Fruit fly (Drosophila melanogaster) whole organism, embryonic: ENCODE data around the gene flfl.

Experiments used
- CG14014 ChIP-seq: fragments of 200-800 bp; sonication (Bioruptor generic); IDR thresholded peaks from 2 replicates; pipeline ENCODE4 v1.3.6; 2022; ENCODE audit warnings: missing biosample characterization, missing genetic modification characterization
- al ChIP-seq: fragments of 200-800 bp; sonication (Bioruptor generic); IDR thresholded peaks from 2 replicates; pipeline ENCODE4 v1.3.6; 2022; ENCODE audit warnings: missing biosample characterization, missing genetic modification characterization
- ase ChIP-seq: fragments of 200-800 bp; sonication (Bioruptor generic); IDR thresholded peaks from 3 replicates; pipeline ENCODE4 v1.3.6; 2022; ENCODE audit warnings: missing biosample characterization, missing genetic modification characterization
- gfzf ChIP-seq: fragments of 200-800 bp; sonication (Bioruptor generic); optimal IDR thresholded peaks from 2 replicates; lab custom pipeline; 2016; ENCODE audit warnings: missing biosample characterization, mild to moderate bottlenecking, missing genetic modification characterization, moderate library complexity
- hb ChIP-seq: fragments of 200-800 bp; sonication (Bioruptor generic); IDR thresholded peaks from 3 replicates; pipeline ENCODE4 v1.3.6; 2022; ENCODE audit warnings: missing biosample characterization, missing genetic modification characterization; ENCODE audit not compliant: partially characterized antibody
- insv ChIP-seq, 2 experiments: fragments of 200-800 bp; sonication (Bioruptor generic); optimal IDR thresholded peaks; 3 replicates each; lab custom pipeline; 2016 to 2018; ENCODE audit warnings: missing biosample characterization in 2 of 2, missing genetic modification characterization in 2 of 2
- nom ChIP-seq: fragments of 200-800 bp; sonication (Bioruptor generic); optimal IDR thresholded peaks from 2 replicates; lab custom pipeline; 2017; ENCODE audit warnings: missing biosample characterization, missing genetic modification characterization, mild to moderate bottlenecking, moderate library complexity, missing genetic modification reagents
- pan ChIP-seq, 4 experiments: fragments of >200 bp in 3 of 4; fragments of 200-800 bp in 1 of 4; sonication (Bioruptor generic) in 1 of 4; optimal IDR thresholded peaks in 3 of 4; IDR thresholded peaks in 1 of 4; 2 replicates each; pipeline versions ENCODE4 v1.3.6 to Lab custom; 2017 to 2022; ENCODE audit warnings: missing biosample characterization in 2 of 4, missing genetic modification characterization in 2 of 4, mixed read lengths in 1 of 4
- pb ChIP-seq: fragments of 200-800 bp; sonication (Bioruptor generic); optimal IDR thresholded peaks from 3 replicates; lab custom pipeline; 2016; ENCODE audit warnings: missing biosample characterization, missing genetic modification characterization
- ttk ChIP-seq: fragments of 200-800 bp; sonication (Bioruptor generic); IDR thresholded peaks from 2 replicates; pipeline ENCODE4 v2.1.2; 2022; ENCODE audit warnings: missing biosample characterization, missing genetic modification characterization
- unc-4 ChIP-seq: fragments of 200-800 bp; sonication (Bioruptor generic); IDR thresholded peaks from 2 replicates; pipeline ENCODE4 v1.3.6; 2022; ENCODE audit warnings: missing biosample characterization, missing genetic modification characterization; ENCODE audit not compliant: partially characterized antibody

DNA sequence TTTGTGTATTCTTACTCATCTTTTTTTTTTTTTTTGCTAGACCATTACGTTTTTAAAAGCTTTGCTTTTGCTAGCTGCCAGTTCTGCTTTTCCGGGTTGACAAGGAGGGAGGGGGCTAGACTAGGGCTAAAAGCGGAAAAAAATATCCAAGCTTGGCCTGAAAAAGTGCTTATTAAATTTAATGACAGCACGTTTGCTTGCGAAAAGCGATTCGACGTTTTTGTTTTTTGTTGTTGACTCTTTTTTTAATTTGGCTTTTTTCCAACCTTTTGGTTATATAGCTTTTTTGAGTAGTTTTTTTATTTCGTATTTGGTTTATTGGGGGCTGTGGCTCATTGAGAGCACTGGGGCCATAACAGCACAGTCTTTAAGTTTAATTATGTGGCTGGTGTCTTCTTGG lies 38.7 kb downstream of the flfl start:
- TF ChIP-seq gfzf (GFP tag; lab: Kevin White, UChicago), result no peak
- TF ChIP-seq nom (GFP tag; lab: Kevin White, UChicago), result no peak
- TF ChIP-seq insv (GFP tag; optimal IDR thresholded peaks at IDR 0.05; lab: Kevin White, UChicago), result no peak
- no peak for TF ChIP-seq pb (GFP tag; lab: Kevin White, UChicago)
- no peak for TF ChIP-seq ase (GFP tag; lab: Robert Waterston, UW)
- no peak for TF ChIP-seq ttk (GFP tag; lab: Robert Waterston, UW)
- TF ChIP-seq hb, result no peak
- no peak for TF ChIP-seq CG14014 (GFP tag; lab: Robert Waterston, UW)
- no peak for TF ChIP-seq unc-4 (GFP tag; lab: Robert Waterston, UW)
- TF ChIP-seq pan (optimal IDR thresholded peaks at IDR 0.05; lab: Kevin White, UChicago), result no peak
- no peak for TF ChIP-seq pan (GFP tag; optimal IDR thresholded peaks at IDR 0.05 in 1 of 2, IDR thresholded peaks at IDR 0.05 in 1 of 2)
- TF ChIP-seq al (GFP tag; lab: Robert Waterston, UW), result no peak
